Fruit fly (Drosophila melanogaster) whole organism, prepupa: Measurements from ENCODE around the gene SmB.

ENCODE experiments used
- Blimp-1 ChIP-seq: fragments of 200-800 bp; sonication (Bioruptor generic); optimal IDR thresholded peaks from 3 replicates; lab custom pipeline; 2017; ENCODE audit warnings: missing biosample characterization, missing genetic modification characterization, mild to moderate bottlenecking, moderate library complexity, missing genetic modification reagents
- CG10631 ChIP-seq: fragments of 200-800 bp; sonication (Bioruptor generic); optimal IDR thresholded peaks from 2 replicates; lab custom pipeline; 2016; ENCODE audit warnings: missing biosample characterization, missing genetic modification characterization
- CG3032 ChIP-seq: fragments of 200-800 bp; optimal IDR thresholded peaks from 2 replicates; lab custom pipeline; 2019; ENCODE audit warnings: missing biosample characterization, mild to moderate bottlenecking, missing genetic modification characterization, moderate library complexity
- CG31627 ChIP-seq: fragments of 200-800 bp; sonication (Bioruptor generic); optimal IDR thresholded peaks from 3 replicates; lab custom pipeline; 2016; ENCODE audit warnings: missing biosample characterization, missing genetic modification characterization
- CG32006 ChIP-seq: fragments of 200-800 bp; sonication (Bioruptor generic); optimal IDR thresholded peaks from 3 replicates; lab custom pipeline; 2017; ENCODE audit warnings: missing biosample characterization, mild to moderate bottlenecking, missing genetic modification characterization
- CG6276 ChIP-seq: fragments of 200-800 bp; sonication (Bioruptor generic); optimal IDR thresholded peaks from 2 replicates; lab custom pipeline; 2017; ENCODE audit warnings: missing biosample characterization, mild to moderate bottlenecking, missing genetic modification characterization
- Hr4 ChIP-seq: fragments of 200-800 bp; sonication (Bioruptor generic); optimal IDR thresholded peaks from 3 replicates; lab custom pipeline; 2016; ENCODE audit warnings: missing biosample characterization, missing genetic modification characterization
- OdsH ChIP-seq: fragments of 200-800 bp; sonication (Bioruptor generic); optimal IDR thresholded peaks from 3 replicates; lab custom pipeline; 2016; ENCODE audit warnings: missing biosample characterization, missing genetic modification characterization
- cyc ChIP-seq: fragments of 200-800 bp; sonication (Bioruptor generic); optimal IDR thresholded peaks from 3 replicates; lab custom pipeline; 2016; ENCODE audit warnings: missing biosample characterization, missing genetic modification characterization
- fd59A ChIP-seq: fragments of 200-800 bp; sonication (Bioruptor generic); optimal IDR thresholded peaks from 2 replicates; lab custom pipeline; 2017; ENCODE audit warnings: missing biosample characterization, mild to moderate bottlenecking, missing genetic modification characterization, missing genetic modification reagents
- net ChIP-seq: fragments of 200-800 bp; sonication (Bioruptor generic); optimal IDR thresholded peaks from 3 replicates; lab custom pipeline; 2016; ENCODE audit warnings: missing biosample characterization, missing genetic modification characterization
- ss ChIP-seq, 2 experiments: fragments of 200-800 bp; sonication (Bioruptor generic); optimal IDR thresholded peaks; 2 replicates in 1 of 2; 3 replicates in 1 of 2; lab custom pipeline; 2017 to 2018; ENCODE audit warnings: mild to moderate bottlenecking in 2 of 2, missing biosample characterization in 2 of 2, missing genetic modification characterization in 2 of 2, moderate library complexity in 1 of 2
- topi ChIP-seq: fragments of 200-800 bp; sonication (Bioruptor generic); optimal IDR thresholded peaks from 3 replicates; lab custom pipeline; 2016; ENCODE audit warnings: missing biosample characterization, missing genetic modification characterization
- vri ChIP-seq: fragments of 200-800 bp; sonication (Bioruptor generic); optimal IDR thresholded peaks from 3 replicates; lab custom pipeline; 2016; ENCODE audit warnings: missing biosample characterization, mild to moderate bottlenecking, missing genetic modification characterization

DNA sequence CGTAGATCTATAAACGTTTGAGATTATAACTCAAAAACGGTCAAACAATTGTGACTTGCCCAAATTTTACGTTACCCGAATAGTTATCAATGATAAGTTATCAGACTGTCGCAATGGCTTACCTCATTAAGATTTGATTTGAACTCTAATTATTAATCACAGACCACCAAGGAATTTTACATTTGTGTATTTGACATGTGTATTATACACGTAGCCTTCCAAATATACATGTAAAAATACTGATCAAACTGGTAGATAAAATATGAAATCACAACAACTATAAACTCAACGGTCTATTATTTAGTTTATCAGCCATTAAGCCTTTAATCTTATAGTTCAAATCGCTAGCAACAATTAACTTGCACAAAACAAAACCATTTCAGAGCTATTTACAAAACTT is 33.0 kb downstream of the SmB start:
- TF ChIP-seq Blimp-1 (GFP tag; lab: Kevin White, UChicago) (no peak), topi (no peak), CG6276 (GFP tag; lab: Kevin White, UChicago) (no peak), CG31627 (GFP tag; lab: Kevin White, UChicago) (no peak), CG10631 (GFP tag; lab: Kevin White, UChicago) (no peak), ss (GFP tag; optimal IDR thresholded peaks at IDR 0.05; lab: Kevin White, UChicago) (no peak), fd59A (GFP tag; lab: Kevin White, UChicago) (no peak), CG3032 (tag; lab: Kevin White, UChicago) (no peak), Hr4 (no peak), vri (peak; percentile 18), net (GFP tag; lab: Kevin White, UChicago) (no peak), OdsH (GFP tag; lab: Kevin White, UChicago) (no peak), CG32006 (GFP tag; lab: Kevin White, UChicago) (no peak), cyc (GFP tag; lab: Kevin White, UChicago) (no peak)
